Fruit fly (Drosophila melanogaster) whole organism, prepupa: ENCODE results near the gene CG14855.
A peak's percentile ranks its signal among the peaks of the same experiment; 100 is the strongest.

ENCODE experiments used
- CG11294 ChIP-seq: fragments of 200-800 bp; sonication (Bioruptor generic); IDR thresholded peaks from 2 replicates; pipeline ENCODE4 v1.3.6; 2022; ENCODE audit warnings: missing biosample characterization, missing genetic modification characterization
- CG11902 ChIP-seq: fragments of 200-800 bp; sonication (Bioruptor generic); optimal IDR thresholded peaks from 3 replicates; lab custom pipeline; 2016; ENCODE audit warnings: missing biosample characterization, missing genetic modification characterization
- CG3032 ChIP-seq: fragments of 200-800 bp; optimal IDR thresholded peaks from 2 replicates; lab custom pipeline; 2019; ENCODE audit warnings: missing biosample characterization, mild to moderate bottlenecking, missing genetic modification characterization, moderate library complexity
- CG31627 ChIP-seq: fragments of 200-800 bp; sonication (Bioruptor generic); optimal IDR thresholded peaks from 3 replicates; lab custom pipeline; 2016; ENCODE audit warnings: missing biosample characterization, missing genetic modification characterization
- CG4318 ChIP-seq: fragments of 200-800 bp; sonication (Bioruptor generic); optimal IDR thresholded peaks from 3 replicates; lab custom pipeline; 2017; ENCODE audit warnings: missing biosample characterization, mild to moderate bottlenecking, missing genetic modification characterization
- CG6276 ChIP-seq: fragments of 200-800 bp; sonication (Bioruptor generic); optimal IDR thresholded peaks from 2 replicates; lab custom pipeline; 2017; ENCODE audit warnings: missing biosample characterization, mild to moderate bottlenecking, missing genetic modification characterization
- CG6792 ChIP-seq: fragments of 200-800 bp; sonication (Bioruptor generic); optimal IDR thresholded peaks from 3 replicates; lab custom pipeline; 2016; ENCODE audit warnings: missing biosample characterization, missing genetic modification characterization
- CG6808 ChIP-seq: fragments of 200-800 bp; sonication (Bioruptor generic); optimal IDR thresholded peaks from 3 replicates; lab custom pipeline; 2017; ENCODE audit warnings: missing biosample characterization, missing genetic modification characterization, mild to moderate bottlenecking, moderate library complexity, missing genetic modification reagents
- CG8319 ChIP-seq: fragments of 200-800 bp; sonication (Bioruptor generic); optimal IDR thresholded peaks from 3 replicates; lab custom pipeline; 2016; ENCODE audit warnings: missing biosample characterization, missing genetic modification characterization
- CG9139 ChIP-seq: fragments of 200-800 bp; sonication (Bioruptor generic); optimal IDR thresholded peaks from 3 replicates; lab custom pipeline; 2017; ENCODE audit warnings: missing biosample characterization, mild to moderate bottlenecking, missing genetic modification characterization
- Eip75B ChIP-seq: fragments of 200-800 bp; sonication (Bioruptor generic); optimal IDR thresholded peaks from 3 replicates; lab custom pipeline; 2016; ENCODE audit warnings: missing biosample characterization, missing genetic modification characterization
- Gug ChIP-seq: fragments of 200-800 bp; sonication (Bioruptor generic); IDR thresholded peaks from 2 replicates; pipeline ENCODE4 v1.3.6; 2022; ENCODE audit warnings: missing biosample characterization, missing genetic modification characterization
- Hr38 ChIP-seq: sonication (Bioruptor generic); optimal IDR thresholded peaks from 2 replicates; lab custom pipeline; 2016; ENCODE audit warnings: missing biosample characterization, missing genetic modification characterization
- Hr39 ChIP-seq: fragments of 200-800 bp; sonication (Bioruptor generic); optimal IDR thresholded peaks from 2 replicates; lab custom pipeline; 2016; ENCODE audit warnings: missing biosample characterization, missing genetic modification characterization
- Smox ChIP-seq: fragments of 200-800 bp; sonication (Bioruptor generic); optimal IDR thresholded peaks from 3 replicates; lab custom pipeline; 2016; ENCODE audit warnings: missing biosample characterization, missing genetic modification characterization
- Sox102F ChIP-seq: fragments of 200-800 bp; sonication (Bioruptor generic); optimal IDR thresholded peaks from 2 replicates; lab custom pipeline; 2016; ENCODE audit warnings: missing biosample characterization, mild to moderate bottlenecking, missing genetic modification characterization
- cyc ChIP-seq: fragments of 200-800 bp; sonication (Bioruptor generic); optimal IDR thresholded peaks from 3 replicates; lab custom pipeline; 2016; ENCODE audit warnings: missing biosample characterization, missing genetic modification characterization
- eg ChIP-seq: fragments of 200-800 bp; sonication (Bioruptor generic); IDR thresholded peaks from 3 replicates; pipeline ENCODE4 v1.3.6; 2022; ENCODE audit warnings: missing biosample characterization, missing genetic modification characterization
- fd85E ChIP-seq: fragments of 200-800 bp; sonication (Bioruptor generic); optimal IDR thresholded peaks from 3 replicates; lab custom pipeline; 2016; ENCODE audit warnings: missing biosample characterization, missing genetic modification characterization
- lz ChIP-seq: fragments of 200-800 bp; sonication (Bioruptor generic); optimal IDR thresholded peaks from 3 replicates; lab custom pipeline; 2016; ENCODE audit warnings: missing biosample characterization, missing genetic modification characterization
- net ChIP-seq: fragments of 200-800 bp; sonication (Bioruptor generic); optimal IDR thresholded peaks from 3 replicates; lab custom pipeline; 2016; ENCODE audit warnings: missing biosample characterization, missing genetic modification characterization
- spab ChIP-seq: fragments of 200-800 bp; sonication (Bioruptor generic); optimal IDR thresholded peaks from 2 replicates; lab custom pipeline; 2017; ENCODE audit warnings: missing biosample characterization, mild to moderate bottlenecking, missing genetic modification characterization, missing genetic modification reagents
- svp ChIP-seq: fragments of 200-800 bp; sonication (Bioruptor generic); peaks from one replicate; lab custom pipeline; 2016; ENCODE audit warnings: missing biosample characterization, missing genetic modification characterization

Gene CG14855

DNA sequence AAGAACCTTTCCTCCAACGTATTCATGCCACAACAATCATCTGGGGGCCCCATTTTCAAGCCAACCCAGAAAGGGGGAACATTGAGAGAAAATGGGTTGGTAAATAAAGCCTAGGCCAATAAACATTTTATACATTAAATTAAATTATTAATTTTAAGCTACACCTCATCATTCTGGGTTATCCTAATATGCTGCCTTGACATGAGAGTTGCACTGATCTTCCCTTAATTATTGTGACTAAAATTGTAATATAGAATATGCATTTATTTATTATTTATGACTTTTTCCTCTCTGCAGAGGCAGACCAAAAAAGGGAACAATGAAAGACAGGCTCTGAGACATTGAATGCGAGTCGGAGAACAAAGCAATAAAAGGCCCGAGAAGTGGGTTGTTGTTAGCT lies 51.7 kb downstream of the CG14855 start (continued):
- TF ChIP-seq CG6792 (GFP tag; lab: Kevin White, UChicago) (no peak), svp (GFP tag; lab: Kevin White, UChicago) (no peak), lz (GFP tag; lab: Kevin White, UChicago) (no peak), Smox (GFP tag; lab: Kevin White, UChicago) (no peak), CG31627 (GFP tag; lab: Kevin White, UChicago) (no peak), CG6276 (peak; percentile 18), Gug (GFP tag; lab: Robert Waterston, UW) (no peak), spab (GFP tag; lab: Kevin White, UChicago) (peak; percentile 30), net (GFP tag; lab: Kevin White, UChicago) (no peak), cyc (GFP tag; lab: Kevin White, UChicago) (no peak), CG9139 (peak; percentile 28), Eip75B (GFP tag; lab: Kevin White, UChicago) (peak; percentile 14), CG6808 (peak; percentile 38), Sox102F (no peak), CG8319 (no peak), fd85E (GFP tag; lab: Kevin White, UChicago) (no peak), Hr39 (no peak), CG11294 (GFP tag; lab: Robert Waterston, UW) (no peak), eg (no peak), CG3032 (tag; lab: Kevin White, UChicago) (peak; percentile 45), Hr38 (GFP tag; lab: Kevin White, UChicago) (no peak), CG11902 (GFP tag; lab: Kevin White, UChicago) (no peak), CG4318 (peak; percentile 5)
